Worm (Caenorhabditis elegans) whole organism, early embryonic: ENCODE results near the gene srh-89.

ENCODE experiments used
- B0310.2 ChIP-seq: sonication (generic microtip); optimal IDR thresholded peaks from 2 replicates; lab custom pipeline; 2016; ENCODE audit warnings: mild to moderate bottlenecking, missing genetic modification characterization, missing compliant biosample characterization
- aly-1 ChIP-seq: sonication (generic microtip); optimal IDR thresholded peaks from 2 replicates; lab custom pipeline; 2016; ENCODE audit warnings: missing genetic modification characterization, missing compliant biosample characterization
- ama-1 ChIP-seq: fragments of 150-350 bp; optimal IDR thresholded peaks from 2 replicates; lab custom pipeline; 2014
- ceh-13 ChIP-seq: fragments of 200-800 bp; sonication (Bioruptor generic); optimal IDR thresholded peaks from 2 replicates; lab custom pipeline; 2018; ENCODE audit warnings: mild to moderate bottlenecking, missing genetic modification characterization, missing compliant biosample characterization
- hmbx-1 ChIP-seq: sonication (generic microtip); optimal IDR thresholded peaks from 2 replicates; lab custom pipeline; 2016; ENCODE audit warnings: mild to moderate bottlenecking, missing genetic modification characterization, missing compliant biosample characterization
- scrt-1 ChIP-seq: fragments of 200-800 bp; sonication (Bioruptor generic); IDR thresholded peaks from 2 replicates; pipeline ENCODE4 v1.3.6; 2022; ENCODE audit warnings: missing genetic modification characterization, missing compliant biosample characterization

- TF ChIP-seq ama-1 (lab: Kevin White, UChicago): no peak
- TF ChIP-seq aly-1 (tag; lab: Kevin White, UChicago): no peak
- no peak for TF ChIP-seq B0310.2 (tag; lab: Kevin White, UChicago)
- no peak for TF ChIP-seq scrt-1
- TF ChIP-seq ceh-13: no peak
- no peak for TF ChIP-seq hmbx-1 (tag; lab: Kevin White, UChicago)
Measured at ce11 chrV:7436509-7436908, 28.1 kb downstream of the srh-89 start.
